Worm (Caenorhabditis elegans) whole organism, L1 larva: ENCODE data around the gene srh-223.

Experiments used
- ama-1 ChIP-seq: fragments of 150-350 bp; optimal IDR thresholded peaks from 2 replicates; lab custom pipeline; 2014
- ces-1 ChIP-seq: fragments of 150-350 bp; optimal IDR thresholded peaks from 2 replicates; lab custom pipeline; 2014; ENCODE audit warnings: missing biosample characterization, missing genetic modification reagents, missing genetic modification characterization
- egl-27 ChIP-seq, 2 experiments: fragments of 150-350 bp in 1 of 2; sonication (generic microtip); optimal IDR thresholded peaks; 3 replicates each; lab custom pipeline; 2017 to 2018; ENCODE audit warnings: missing biosample characterization in 2 of 2, missing genetic modification characterization in 2 of 2, missing genetic modification reagents in 2 of 2
- elt-2 ChIP-seq: sonication (generic microtip); optimal IDR thresholded peaks from 2 replicates; lab custom pipeline; 2016; ENCODE audit warnings: missing genetic modification characterization, mild to moderate bottlenecking, inconsistent platforms, missing compliant biosample characterization, missing genetic modification reagents
- lin-39 ChIP-seq: fragments of 150-350 bp; optimal IDR thresholded peaks from 2 replicates; lab custom pipeline; 2014; ENCODE audit warnings: missing biosample characterization, missing genetic modification reagents, missing genetic modification characterization
- nhr-20 ChIP-seq: sonication (generic microtip); optimal IDR thresholded peaks from 2 replicates; lab custom pipeline; 2016; ENCODE audit warnings: mild to moderate bottlenecking, missing genetic modification characterization, missing compliant biosample characterization
- nhr-237 ChIP-seq: fragments of 150-350 bp; optimal IDR thresholded peaks from 2 replicates; lab custom pipeline; 2014; ENCODE audit warnings: missing biosample characterization, missing genetic modification characterization
- nhr-77 ChIP-seq: fragments of 150-350 bp; optimal IDR thresholded peaks from 2 replicates; lab custom pipeline; 2014; ENCODE audit warnings: missing biosample characterization, missing genetic modification characterization
- snpc-4 ChIP-seq: fragments of 150-350 bp; optimal IDR thresholded peaks from 2 replicates; lab custom pipeline; 2014; ENCODE audit warnings: missing biosample characterization, missing genetic modification characterization
- tbx-2 ChIP-seq: sonication (generic microtip); optimal IDR thresholded peaks from 2 replicates; lab custom pipeline; 2016; ENCODE audit warnings: missing genetic modification characterization, missing compliant biosample characterization
- unc-30 ChIP-seq: sonication (generic microtip); optimal IDR thresholded peaks from 2 replicates; lab custom pipeline; 2017; ENCODE audit warnings: missing biosample characterization, missing genetic modification characterization
- unc-62 ChIP-seq: fragments of 150-350 bp; optimal IDR thresholded peaks from 2 replicates; lab custom pipeline; 2014; ENCODE audit warnings: missing biosample characterization, missing genetic modification reagents, missing genetic modification characterization

- no peak for TF ChIP-seq unc-62 (GFP tag; lab: Kevin White, UChicago)
- TF ChIP-seq lin-39 (tag; lab: Kevin White, UChicago): no peak
- TF ChIP-seq snpc-4 (tag; lab: Kevin White, UChicago): no peak
- peak; percentile 44 for TF ChIP-seq nhr-77 (tag; lab: Kevin White, UChicago)
- peak; percentile 81 for TF ChIP-seq nhr-20
- TF ChIP-seq ama-1: no peak
- TF ChIP-seq tbx-2 (tag; lab: Kevin White, UChicago): peak; percentile 82
- TF ChIP-seq ces-1 (GFP tag; lab: Kevin White, UChicago): no peak
- TF ChIP-seq elt-2: peak; percentile 70
- no peak for TF ChIP-seq unc-30 (tag; lab: Kevin White, UChicago)
- TF ChIP-seq egl-27 (tag; optimal IDR thresholded peaks at IDR 0.05; lab: Kevin White, UChicago): no peak
- TF ChIP-seq nhr-237 (tag; lab: Kevin White, UChicago): peak; percentile 19
Measured at ce11 chrIV:4028177-4028576, 46.5 kb downstream of the srh-223 start.
